Fruit fly (Drosophila melanogaster) whole organism, embryonic: ENCODE measurements around the gene CG5968.
A peak's percentile ranks its signal among the peaks of the same experiment; 100 is the strongest.

Experiments used
- Ada2b ChIP-seq: fragments of 200-800 bp; sonication (Bioruptor generic); IDR thresholded peaks from 2 replicates; pipeline ENCODE4 v1.3.6; 2022; ENCODE audit warnings: missing biosample characterization, missing genetic modification characterization
- Atf6 ChIP-seq: fragments of 200-800 bp; sonication (Bioruptor generic); IDR thresholded peaks from 2 replicates; pipeline ENCODE4 v1.3.6; 2022; ENCODE audit warnings: missing biosample characterization, missing genetic modification characterization
- Bgb ChIP-seq: fragments of 200-800 bp; sonication (Bioruptor generic); IDR thresholded peaks from 2 replicates; pipeline ENCODE4 v1.3.6; 2022; ENCODE audit warnings: missing biosample characterization, missing genetic modification characterization; ENCODE audit not compliant: partially characterized antibody
- CG10147 ChIP-seq: fragments of 200-800 bp; sonication (Bioruptor generic); optimal IDR thresholded peaks from 2 replicates; lab custom pipeline; 2019; ENCODE audit warnings: missing biosample characterization, mild to moderate bottlenecking, missing genetic modification characterization, moderate library complexity
- CG10267 ChIP-seq: fragments of 200-800 bp; sonication (Bioruptor generic); optimal IDR thresholded peaks from 2 replicates; lab custom pipeline; 2018; ENCODE audit warnings: missing biosample characterization, mild to moderate bottlenecking, missing genetic modification characterization, moderate library complexity
- CG10959 ChIP-seq: fragments of 200-800 bp; sonication (Bioruptor generic); IDR thresholded peaks from 2 replicates; pipeline ENCODE4 v1.3.6; 2022; ENCODE audit warnings: missing biosample characterization, missing genetic modification characterization
- CG10979 ChIP-seq: fragments of 200-800 bp; sonication (Bioruptor generic); optimal IDR thresholded peaks from 2 replicates; lab custom pipeline; 2018; ENCODE audit warnings: missing biosample characterization, mild to moderate bottlenecking, missing genetic modification characterization, moderate library complexity
- CG11085 ChIP-seq: fragments of 200-800 bp; sonication (Bioruptor generic); IDR thresholded peaks from 2 replicates; pipeline ENCODE4 v1.3.6; 2022; ENCODE audit warnings: missing biosample characterization, missing genetic modification characterization
- CG12219 ChIP-seq: fragments of 200-800 bp; sonication (Bioruptor generic); optimal IDR thresholded peaks from 3 replicates; lab custom pipeline; 2018; ENCODE audit warnings: missing biosample characterization, mild to moderate bottlenecking, missing genetic modification characterization
- CG1233 ChIP-seq: fragments of 200-800 bp; sonication (Bioruptor generic); optimal IDR thresholded peaks from 4 replicates; lab custom pipeline; 2018; ENCODE audit warnings: missing biosample characterization, mild to moderate bottlenecking, missing genetic modification characterization
- CG13894 ChIP-seq: fragments of 200-800 bp; sonication (Bioruptor generic); optimal IDR thresholded peaks from 3 replicates; lab custom pipeline; 2018; ENCODE audit warnings: missing biosample characterization, mild to moderate bottlenecking, missing genetic modification characterization, moderate library complexity
- CG17361 ChIP-seq: fragments of 200-800 bp; sonication (Bioruptor generic); IDR thresholded peaks from 3 replicates; pipeline ENCODE4 v1.3.6; 2022; ENCODE audit warnings: missing biosample characterization, missing genetic modification characterization
- CG18599 ChIP-seq: fragments of 200-800 bp; sonication (Bioruptor generic); optimal IDR thresholded peaks from 3 replicates; lab custom pipeline; 2017; ENCODE audit warnings: missing biosample characterization, missing genetic modification characterization, mild to moderate bottlenecking, moderate library complexity, missing genetic modification reagents
- CG30403 ChIP-seq: fragments of 200-800 bp; sonication (Bioruptor generic); optimal IDR thresholded peaks from 3 replicates; lab custom pipeline; 2016; ENCODE audit warnings: missing biosample characterization, missing genetic modification characterization
- CG31388 ChIP-seq: fragments of 200-800 bp; sonication (Bioruptor generic); optimal IDR thresholded peaks from 2 replicates; lab custom pipeline; 2016; ENCODE audit warnings: missing biosample characterization, missing genetic modification characterization
- CG31441 ChIP-seq: fragments of 200-800 bp; sonication (Bioruptor generic); IDR thresholded peaks from 2 replicates; pipeline ENCODE4 v1.3.6; 2022; ENCODE audit warnings: missing biosample characterization, missing genetic modification characterization
- CG3407 ChIP-seq: fragments of 200-800 bp; sonication (Bioruptor generic); optimal IDR thresholded peaks from 2 replicates; lab custom pipeline; 2018; ENCODE audit warnings: missing biosample characterization, mild to moderate bottlenecking, missing genetic modification characterization
- CG4424 ChIP-seq: fragments of 200-800 bp; sonication (Bioruptor generic); optimal IDR thresholded peaks from 3 replicates; lab custom pipeline; 2016; ENCODE audit warnings: missing biosample characterization, missing genetic modification characterization
- CG6689 ChIP-seq: fragments of 200-800 bp; sonication (Bioruptor generic); IDR thresholded peaks from 2 replicates; pipeline ENCODE4 v1.3.6; 2022; ENCODE audit warnings: missing biosample characterization, missing genetic modification characterization
- CG7963 ChIP-seq: fragments of 200-800 bp; sonication (Bioruptor generic); IDR thresholded peaks from 3 replicates; pipeline ENCODE4 v1.3.6; 2022; ENCODE audit warnings: missing biosample characterization, missing genetic modification characterization; ENCODE audit not compliant: partially characterized antibody
- CG8388 ChIP-seq: fragments of 200-800 bp; sonication (Bioruptor generic); optimal IDR thresholded peaks from 2 replicates; lab custom pipeline; 2019; ENCODE audit warnings: missing biosample characterization, mild to moderate bottlenecking, missing genetic modification characterization, moderate library complexity
- CG9727 ChIP-seq: fragments of 200-800 bp; sonication (Bioruptor generic); optimal IDR thresholded peaks from 3 replicates; lab custom pipeline; 2017; ENCODE audit warnings: missing biosample characterization, mild to moderate bottlenecking, missing genetic modification characterization
- Dbx ChIP-seq: fragments of 200-800 bp; sonication (Bioruptor generic); IDR thresholded peaks from 3 replicates; pipeline ENCODE4 v1.3.6; 2022; ENCODE audit warnings: missing biosample characterization, missing genetic modification characterization
- Dll ChIP-seq: fragments of 200-800 bp; sonication (Bioruptor generic); IDR thresholded peaks from 4 replicates; pipeline ENCODE4 v1.3.6; 2022; ENCODE audit warnings: missing biosample characterization, missing genetic modification characterization; ENCODE audit not compliant: partially characterized antibody
- Doc3 ChIP-seq: fragments of 200-800 bp; sonication (Bioruptor generic); IDR thresholded peaks from 3 replicates; pipeline ENCODE4 v1.3.6; 2022; ENCODE audit warnings: missing biosample characterization, missing genetic modification characterization; ENCODE audit not compliant: partially characterized antibody
- Hr3 ChIP-seq: fragments of 200-800 bp; sonication (Bioruptor generic); optimal IDR thresholded peaks from 3 replicates; lab custom pipeline; 2016; ENCODE audit warnings: missing biosample characterization, missing genetic modification characterization
- Max ChIP-seq: fragments of 200-800 bp; sonication (Bioruptor generic); optimal IDR thresholded peaks from 2 replicates; lab custom pipeline; 2016; ENCODE audit warnings: missing biosample characterization, mild to moderate bottlenecking, missing genetic modification characterization
- Meics ChIP-seq: fragments of 200-800 bp; sonication (Bioruptor generic); optimal IDR thresholded peaks from 2 replicates; lab custom pipeline; 2017; ENCODE audit warnings: missing biosample characterization, mild to moderate bottlenecking, missing genetic modification characterization
- Sin3A ChIP-seq: fragments of >200 bp; optimal IDR thresholded peaks from 2 replicates; lab custom pipeline; 2018
- Spps ChIP-seq: fragments of 200-800 bp; sonication (Bioruptor generic); optimal IDR thresholded peaks from 2 replicates; lab custom pipeline; 2018; ENCODE audit warnings: missing biosample characterization, mild to moderate bottlenecking, missing genetic modification characterization
- Trl ChIP-seq, 3 experiments: fragments of >200 bp in 2 of 3; fragments of 200-800 bp in 1 of 3; sonication (Bioruptor generic) in 1 of 3; optimal IDR thresholded peaks; 2 replicates in 1 of 3; 3 replicates in 2 of 3; lab custom pipeline; 2016 to 2017; ENCODE audit warnings: missing biosample characterization in 1 of 3, missing genetic modification characterization in 1 of 3
- ase ChIP-seq: fragments of 200-800 bp; sonication (Bioruptor generic); IDR thresholded peaks from 3 replicates; pipeline ENCODE4 v1.3.6; 2022; ENCODE audit warnings: missing biosample characterization, missing genetic modification characterization
- corto ChIP-seq: fragments of 200-800 bp; sonication (Bioruptor generic); optimal IDR thresholded peaks from 2 replicates; lab custom pipeline; 2016; ENCODE audit warnings: missing biosample characterization, mild to moderate bottlenecking, missing genetic modification characterization, moderate library complexity
- croc ChIP-seq: fragments of 200-800 bp; sonication (Bioruptor generic); conservative IDR thresholded peaks from 3 replicates; pipeline ENCODE4 v1.3.6; 2022; ENCODE audit warnings: missing biosample characterization, missing genetic modification characterization
- dan ChIP-seq: fragments of 200-800 bp; sonication (Bioruptor generic); IDR thresholded peaks from 2 replicates; pipeline ENCODE4 v1.3.6; 2022; ENCODE audit warnings: missing biosample characterization, missing genetic modification characterization
- dysf ChIP-seq: fragments of 200-800 bp; sonication (Bioruptor generic); IDR thresholded peaks from 3 replicates; pipeline ENCODE4 v1.3.6; 2022; ENCODE audit warnings: missing biosample characterization, missing genetic modification characterization
- fd96Cb ChIP-seq: fragments of 200-800 bp; sonication (Bioruptor generic); optimal IDR thresholded peaks from 2 replicates; lab custom pipeline; 2018; ENCODE audit warnings: missing biosample characterization, mild to moderate bottlenecking, missing genetic modification characterization, moderate library complexity
- gem ChIP-seq: fragments of 200-800 bp; sonication (Bioruptor generic); optimal IDR thresholded peaks from 2 replicates; lab custom pipeline; 2019; ENCODE audit warnings: missing biosample characterization, mild to moderate bottlenecking, missing genetic modification characterization, moderate library complexity
- grau ChIP-seq: fragments of 200-800 bp; optimal IDR thresholded peaks from 3 replicates; lab custom pipeline; 2019; ENCODE audit warnings: missing biosample characterization, mild to moderate bottlenecking, missing genetic modification characterization, moderate library complexity
- gsb-n ChIP-seq: fragments of 200-800 bp; sonication (Bioruptor generic); optimal IDR thresholded peaks from 3 replicates; lab custom pipeline; 2018; ENCODE audit warnings: missing biosample characterization, mild to moderate bottlenecking, missing genetic modification characterization
- kay ChIP-seq: fragments of 200-800 bp; sonication (Bioruptor generic); optimal IDR thresholded peaks from 2 replicates; lab custom pipeline; 2016; ENCODE audit warnings: missing biosample characterization, missing genetic modification characterization
- lilli ChIP-seq: fragments of 200-800 bp; sonication (Bioruptor generic); optimal IDR thresholded peaks from 3 replicates; lab custom pipeline; 2016; ENCODE audit warnings: missing biosample characterization, missing genetic modification characterization
- org-1 ChIP-seq: fragments of 200-800 bp; sonication (Bioruptor generic); optimal IDR thresholded peaks from 2 replicates; lab custom pipeline; 2017; ENCODE audit warnings: missing biosample characterization, missing genetic modification characterization
- repo ChIP-seq: fragments of 200-800 bp; sonication (Bioruptor generic); optimal IDR thresholded peaks from 2 replicates; lab custom pipeline; 2016; ENCODE audit warnings: missing biosample characterization, missing genetic modification characterization
- shn ChIP-seq: fragments of 200-800 bp; sonication (Bioruptor generic); optimal IDR thresholded peaks from 3 replicates; lab custom pipeline; 2016; ENCODE audit warnings: missing biosample characterization, missing genetic modification characterization
- sna ChIP-seq: fragments of 200-800 bp; sonication (Bioruptor generic); IDR thresholded peaks from 2 replicates; pipeline ENCODE4 v1.3.6; 2022; ENCODE audit warnings: missing biosample characterization, missing genetic modification characterization; ENCODE audit not compliant: partially characterized antibody
- sqz ChIP-seq: fragments of 200-800 bp; sonication (Bioruptor generic); optimal IDR thresholded peaks from 3 replicates; lab custom pipeline; 2018; ENCODE audit warnings: missing biosample characterization, mild to moderate bottlenecking, missing genetic modification characterization
- tna ChIP-seq: fragments of 200-800 bp; sonication (Bioruptor generic); IDR thresholded peaks from 2 replicates; pipeline ENCODE4 v1.3.6; 2022; ENCODE audit warnings: missing biosample characterization, missing genetic modification characterization; ENCODE audit not compliant: partially characterized antibody
- zf30C ChIP-seq: fragments of 200-800 bp; sonication (Bioruptor generic); optimal IDR thresholded peaks from 3 replicates; lab custom pipeline; 2018; ENCODE audit warnings: missing biosample characterization, mild to moderate bottlenecking, missing genetic modification characterization

CG5968 gene

DNA sequence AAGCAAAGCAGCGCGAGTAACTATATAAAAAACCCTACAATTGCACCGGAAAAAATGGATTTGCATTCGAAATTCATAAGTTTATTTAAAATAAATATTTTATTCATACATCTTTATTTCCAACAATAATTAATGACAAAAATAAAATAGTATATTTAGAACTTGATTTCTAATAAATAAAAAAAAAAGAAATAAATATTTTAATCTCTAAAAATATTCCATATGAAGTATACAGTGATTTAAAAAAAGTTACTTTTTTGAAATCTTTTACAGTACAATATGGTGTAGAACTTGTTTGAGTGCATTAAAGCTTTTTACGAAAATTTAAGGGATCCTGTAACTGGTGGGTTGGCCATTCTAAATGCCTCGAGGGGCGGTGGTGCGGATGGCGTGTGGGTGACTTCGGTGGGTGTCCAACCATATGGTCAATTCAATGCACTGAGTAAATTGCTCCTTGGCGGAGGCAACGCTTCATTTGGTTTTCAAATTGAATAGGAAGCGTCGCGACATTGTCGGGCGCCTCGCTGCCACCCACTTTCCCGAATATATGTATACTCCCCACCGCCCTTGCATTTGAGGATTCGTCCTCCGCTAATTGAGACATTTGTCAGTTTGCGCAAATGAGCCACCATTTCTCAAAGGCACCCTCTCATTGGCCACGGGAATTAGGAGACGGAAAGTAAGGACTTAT is 1.2 kb downstream of the CG5968 start (continued):
- TF ChIP-seq CG1233 (GFP tag; lab: Kevin White, UChicago) (peak; percentile 9), org-1 (GFP tag; lab: Kevin White, UChicago) (no peak), CG3407 (GFP tag; lab: Kevin White, UChicago) (no peak), Meics (GFP tag; lab: Kevin White, UChicago) (peak; percentile 53), CG9727 (peak; percentile 58), CG10959 (GFP tag; lab: Robert Waterston, UW) (no peak), CG6689 (GFP tag; lab: Robert Waterston, UW) (peak; percentile 25; the same call in 1 of the 2 replicates), Ada2b (GFP tag; lab: Robert Waterston, UW) (no peak), CG10147 (GFP tag; lab: Kevin White, UChicago) (no peak), CG4424 (GFP tag; lab: Kevin White, UChicago) (peak; percentile 19), Dbx (GFP tag; lab: Robert Waterston, UW) (no peak), sqz (GFP tag; lab: Kevin White, UChicago) (peak; percentile 29), Hr3 (peak; percentile 27), grau (tag; lab: Kevin White, UChicago) (no peak), gsb-n (tag; lab: Kevin White, UChicago) (peak; percentile 49), dysf (no peak), croc (no peak; the same call in 2 of the 3 replicates), CG12219 (GFP tag; lab: Kevin White, UChicago) (no peak), CG10979 (no peak), corto (GFP tag; lab: Kevin White, UChicago) (no peak), gem (tag; lab: Kevin White, UChicago) (peak; percentile 71), Sin3A (no peak), Bgb (GFP tag; lab: Robert Waterston, UW) (no peak), ase (no peak), CG31441 (GFP tag; lab: Robert Waterston, UW) (peak; percentile 48), CG31388 (GFP tag; lab: Kevin White, UChicago) (no peak), fd96Cb (peak; percentile 34), sna (GFP tag; lab: Robert Waterston, UW) (no peak), tna (no peak), shn (no peak), CG18599 (peak; percentile 63), CG17361 (no peak), Trl (optimal IDR thresholded peaks at IDR 0.05; lab: Kevin White, UChicago) (peak in 1 of 2 experiments; percentile 7), Trl (GFP tag; optimal IDR thresholded peaks at IDR 0.05; lab: Kevin White, UChicago) (no peak), Atf6 (GFP tag; lab: Robert Waterston, UW) (peak; percentile 12; the same call in 1 of the 2 replicates), zf30C (peak; percentile 1), Dll (GFP tag; lab: Robert Waterston, UW) (no peak), CG10267 (peak; percentile 55), lilli (GFP tag; lab: Kevin White, UChicago) (no peak), repo (GFP tag; lab: Kevin White, UChicago) (no peak), Max (GFP tag; lab: Kevin White, UChicago) (no peak), kay (GFP tag; lab: Kevin White, UChicago) (no peak), CG11085 (no peak), Doc3 (GFP tag; lab: Robert Waterston, UW) (no peak), CG8388 (GFP tag; lab: Kevin White, UChicago) (peak; percentile 72), CG7963 (GFP tag; lab: Robert Waterston, UW) (no peak), CG13894 (tag; lab: Kevin White, UChicago) (no peak), CG30403 (peak; percentile 24), Spps (tag; lab: Kevin White, UChicago) (peak; percentile 21), dan (GFP tag; lab: Robert Waterston, UW) (no peak)
